Fruit fly (Drosophila melanogaster) whole organism, embryonic: ENCODE results near the gene teq.

ENCODE experiments used
- Aef1 ChIP-seq: fragments of 200-800 bp; sonication (Bioruptor generic); IDR thresholded peaks from 3 replicates; pipeline ENCODE4 v1.3.6; 2022; ENCODE audit warnings: missing biosample characterization, missing genetic modification characterization
- Atf-2 ChIP-seq: fragments of 200-800 bp; sonication (Bioruptor generic); optimal IDR thresholded peaks from 2 replicates; lab custom pipeline; 2016; ENCODE audit warnings: missing biosample characterization, missing genetic modification characterization
- Atf6 ChIP-seq: fragments of 200-800 bp; sonication (Bioruptor generic); IDR thresholded peaks from 2 replicates; pipeline ENCODE4 v1.3.6; 2022; ENCODE audit warnings: missing biosample characterization, missing genetic modification characterization
- C15 ChIP-seq: fragments of 200-800 bp; sonication (Bioruptor generic); IDR thresholded peaks from 3 replicates; pipeline ENCODE4 v1.3.6; 2022; ENCODE audit warnings: missing biosample characterization, missing genetic modification characterization
- CG10431 ChIP-seq: fragments of 200-800 bp; sonication (Bioruptor generic); optimal IDR thresholded peaks from 3 replicates; lab custom pipeline; 2018; ENCODE audit warnings: missing biosample characterization, mild to moderate bottlenecking, missing genetic modification characterization
- CG14014 ChIP-seq: fragments of 200-800 bp; sonication (Bioruptor generic); IDR thresholded peaks from 2 replicates; pipeline ENCODE4 v1.3.6; 2022; ENCODE audit warnings: missing biosample characterization, missing genetic modification characterization
- CG14965 ChIP-seq: fragments of 200-800 bp; sonication (Bioruptor generic); optimal IDR thresholded peaks from 2 replicates; lab custom pipeline; 2016; ENCODE audit warnings: missing biosample characterization, missing genetic modification characterization, borderline replicate concordance
- CG15073 ChIP-seq: fragments of 200-800 bp; sonication (Bioruptor generic); optimal IDR thresholded peaks from 2 replicates; lab custom pipeline; 2016; ENCODE audit warnings: missing biosample characterization, missing genetic modification characterization
- CG17385 ChIP-seq: fragments of 200-800 bp; sonication (Bioruptor generic); optimal IDR thresholded peaks from 3 replicates; lab custom pipeline; 2018; ENCODE audit warnings: missing biosample characterization, mild to moderate bottlenecking, missing genetic modification characterization
- CG18011 ChIP-seq: fragments of 200-800 bp; sonication (Bioruptor generic); optimal IDR thresholded peaks from 2 replicates; lab custom pipeline; 2017; ENCODE audit warnings: missing biosample characterization, missing genetic modification characterization, mild to moderate bottlenecking, moderate library complexity, missing genotype
- CG2129 ChIP-seq: fragments of 200-800 bp; sonication (Bioruptor generic); IDR thresholded peaks from 2 replicates; pipeline ENCODE4 v1.3.6; 2022; ENCODE audit warnings: missing biosample characterization, missing genetic modification characterization; ENCODE audit not compliant: partially characterized antibody
- CG30020 ChIP-seq: fragments of 200-800 bp; optimal IDR thresholded peaks from 2 replicates; lab custom pipeline; 2019; ENCODE audit warnings: missing biosample characterization, mild to moderate bottlenecking, missing genetic modification characterization, moderate library complexity
- CG31224 ChIP-seq: fragments of 200-800 bp; sonication (Bioruptor generic); IDR thresholded peaks from 2 replicates; pipeline ENCODE4 v1.3.6; 2022; ENCODE audit warnings: missing biosample characterization, missing genetic modification characterization
- CG34376 ChIP-seq: fragments of 200-800 bp; sonication (Bioruptor generic); optimal IDR thresholded peaks from 2 replicates; lab custom pipeline; 2018; ENCODE audit warnings: missing biosample characterization, mild to moderate bottlenecking, missing genetic modification characterization
- CG4282 ChIP-seq: fragments of 200-800 bp; sonication (Bioruptor generic); optimal IDR thresholded peaks from 2 replicates; lab custom pipeline; 2016; ENCODE audit warnings: missing biosample characterization, missing genetic modification characterization
- CG43689 ChIP-seq: fragments of 200-800 bp; sonication (Bioruptor generic); IDR thresholded peaks from 2 replicates; pipeline ENCODE4 v1.3.6; 2022; ENCODE audit warnings: missing biosample characterization, missing genetic modification characterization
- CG4820 ChIP-seq: fragments of 200-800 bp; sonication (Bioruptor generic); optimal IDR thresholded peaks from 3 replicates; lab custom pipeline; 2016; ENCODE audit warnings: missing biosample characterization, missing genetic modification characterization
- CG7271 ChIP-seq: fragments of 200-800 bp; sonication (Bioruptor generic); optimal IDR thresholded peaks from 2 replicates; lab custom pipeline; 2018; ENCODE audit warnings: missing biosample characterization, mild to moderate bottlenecking, missing genetic modification characterization, moderate library complexity
- CG8765 ChIP-seq: fragments of 200-800 bp; sonication (Bioruptor generic); IDR thresholded peaks from 2 replicates; pipeline ENCODE4 v1.3.6; 2022; ENCODE audit warnings: missing biosample characterization, missing genetic modification characterization
- CG9727 ChIP-seq: fragments of 200-800 bp; sonication (Bioruptor generic); optimal IDR thresholded peaks from 3 replicates; lab custom pipeline; 2017; ENCODE audit warnings: missing biosample characterization, mild to moderate bottlenecking, missing genetic modification characterization
- CG9932 ChIP-seq: fragments of 200-800 bp; sonication (Bioruptor generic); IDR thresholded peaks from 2 replicates; pipeline ENCODE4 v1.3.6; 2022; ENCODE audit warnings: missing biosample characterization, missing genetic modification characterization
- CrebB ChIP-seq: fragments of 200-800 bp; sonication (Bioruptor generic); optimal IDR thresholded peaks from 3 replicates; lab custom pipeline; 2018; ENCODE audit warnings: missing biosample characterization, mild to moderate bottlenecking, missing genetic modification characterization
- D19B ChIP-seq: fragments of 200-800 bp; sonication (Bioruptor generic); optimal IDR thresholded peaks from 2 replicates; lab custom pipeline; 2017; ENCODE audit warnings: missing biosample characterization, mild to moderate bottlenecking, missing genetic modification characterization
- Dad ChIP-seq: fragments of 200-800 bp; sonication (Bioruptor generic); optimal IDR thresholded peaks from 3 replicates; lab custom pipeline; 2016; ENCODE audit warnings: missing biosample characterization, missing genetic modification characterization
- Deaf1 ChIP-seq: fragments of 200-800 bp; optimal IDR thresholded peaks from 3 replicates; lab custom pipeline; 2019; ENCODE audit warnings: missing biosample characterization, mild to moderate bottlenecking, missing genetic modification characterization, moderate library complexity
- Dll ChIP-seq: fragments of 200-800 bp; sonication (Bioruptor generic); IDR thresholded peaks from 4 replicates; pipeline ENCODE4 v1.3.6; 2022; ENCODE audit warnings: missing biosample characterization, missing genetic modification characterization; ENCODE audit not compliant: partially characterized antibody
- Ets97D ChIP-seq: fragments of 200-800 bp; sonication (Bioruptor generic); optimal IDR thresholded peaks from 3 replicates; lab custom pipeline; 2016; ENCODE audit warnings: missing biosample characterization, missing genetic modification characterization
- H2.0 ChIP-seq: fragments of 200-800 bp; sonication (Bioruptor generic); IDR thresholded peaks from 2 replicates; pipeline ENCODE4 v1.3.6; 2022; ENCODE audit warnings: missing biosample characterization, missing genetic modification characterization
- Hmr ChIP-seq: fragments of 200-800 bp; sonication (Bioruptor generic); optimal IDR thresholded peaks from 3 replicates; lab custom pipeline; 2017; ENCODE audit warnings: mild to moderate bottlenecking, missing biosample characterization, missing genetic modification reagents, missing genetic modification characterization
- Hr78 ChIP-seq, 2 experiments: fragments of 200-800 bp in 1 of 2; fragments of >200 bp in 1 of 2; sonication (Bioruptor generic) in 1 of 2; optimal IDR thresholded peaks; 2 replicates each; lab custom pipeline; 2017 to 2019; ENCODE audit warnings: missing biosample characterization in 2 of 2, missing genetic modification characterization in 2 of 2, mild to moderate bottlenecking in 1 of 2, moderate library complexity in 1 of 2
- Kr ChIP-seq: fragments of 200-800 bp; sonication (Bioruptor generic); optimal IDR thresholded peaks from 2 replicates; lab custom pipeline; 2017; ENCODE audit warnings: missing biosample characterization, mild to moderate bottlenecking, missing genetic modification characterization
- Mes4 ChIP-seq: fragments of 200-800 bp; sonication (Bioruptor generic); optimal IDR thresholded peaks from 2 replicates; lab custom pipeline; 2016; ENCODE audit warnings: missing biosample characterization, missing genetic modification characterization
- Pdp1 ChIP-seq, 2 experiments: fragments of 200-800 bp; sonication (Bioruptor generic); optimal IDR thresholded peaks; 3 replicates each; lab custom pipeline; 2016; ENCODE audit warnings: missing biosample characterization in 2 of 2, missing genetic modification characterization in 2 of 2, mild to moderate bottlenecking in 1 of 2, moderate library complexity in 1 of 2
- Side ChIP-seq: fragments of 200-800 bp; sonication (Bioruptor generic); optimal IDR thresholded peaks from 2 replicates; lab custom pipeline; 2016; ENCODE audit warnings: missing biosample characterization, missing genetic modification characterization
- Trl ChIP-seq, 3 experiments: fragments of >200 bp in 2 of 3; fragments of 200-800 bp in 1 of 3; sonication (Bioruptor generic) in 1 of 3; optimal IDR thresholded peaks; 2 replicates in 1 of 3; 3 replicates in 2 of 3; lab custom pipeline; 2016 to 2017; ENCODE audit warnings: missing biosample characterization in 1 of 3, missing genetic modification characterization in 1 of 3
- Vsx1 ChIP-seq: fragments of 200-800 bp; sonication (Bioruptor generic); optimal IDR thresholded peaks from 2 replicates; lab custom pipeline; 2017; ENCODE audit warnings: missing biosample characterization, mild to moderate bottlenecking, missing genetic modification characterization, missing genetic modification reagents
- Xrp1 ChIP-seq: fragments of 200-800 bp; sonication (Bioruptor generic); IDR thresholded peaks from 2 replicates; pipeline ENCODE4 v1.3.6; 2022; ENCODE audit warnings: missing biosample characterization, missing genetic modification characterization
- bsh ChIP-seq, 2 experiments: fragments of 200-800 bp; sonication (Bioruptor generic); optimal IDR thresholded peaks; 2 replicates each; lab custom pipeline; 2017 to 2018; ENCODE audit warnings: mild to moderate bottlenecking in 2 of 2, missing biosample characterization in 2 of 2, missing genetic modification characterization in 2 of 2, moderate library complexity in 1 of 2
- gfzf ChIP-seq: fragments of 200-800 bp; sonication (Bioruptor generic); optimal IDR thresholded peaks from 2 replicates; lab custom pipeline; 2016; ENCODE audit warnings: missing biosample characterization, mild to moderate bottlenecking, missing genetic modification characterization, moderate library complexity
- inv ChIP-seq: fragments of 200-800 bp; sonication (Bioruptor generic); IDR thresholded peaks from 2 replicates; pipeline ENCODE4 v1.3.6; 2022; ENCODE audit warnings: missing biosample characterization, missing genetic modification characterization; ENCODE audit not compliant: partially characterized antibody
- jigr1 ChIP-seq: fragments of 200-800 bp; sonication (Bioruptor generic); IDR thresholded peaks from 3 replicates; pipeline ENCODE4 v1.3.6; 2022; ENCODE audit warnings: missing biosample characterization, missing genetic modification characterization
- klu ChIP-seq: fragments of 200-800 bp; sonication (Bioruptor generic); IDR thresholded peaks from 2 replicates; pipeline ENCODE4 v1.3.6; 2022; ENCODE audit warnings: missing biosample characterization, missing genetic modification characterization
- onecut ChIP-seq: fragments of 200-800 bp; sonication (Bioruptor generic); IDR thresholded peaks from 2 replicates; pipeline ENCODE4 v1.3.6; 2022; ENCODE audit warnings: missing biosample characterization, missing genetic modification characterization
- phol ChIP-seq: fragments of 200-800 bp; sonication (Bioruptor generic); optimal IDR thresholded peaks from 3 replicates; lab custom pipeline; 2018; ENCODE audit warnings: missing biosample characterization, mild to moderate bottlenecking, missing genetic modification characterization, moderate library complexity
- pros ChIP-seq: fragments of 200-800 bp; sonication (Bioruptor generic); optimal IDR thresholded peaks from 3 replicates; lab custom pipeline; 2019; ENCODE audit warnings: missing biosample characterization, mild to moderate bottlenecking, missing genetic modification characterization, moderate library complexity
- sd ChIP-seq: fragments of 200-800 bp; sonication (Bioruptor generic); optimal IDR thresholded peaks from 3 replicates; lab custom pipeline; 2018; ENCODE audit warnings: missing biosample characterization, mild to moderate bottlenecking, missing genetic modification characterization, moderate library complexity
- sens-2 ChIP-seq: fragments of 200-800 bp; sonication (Bioruptor generic); IDR thresholded peaks from 2 replicates; pipeline ENCODE4 v1.3.6; 2022; ENCODE audit warnings: missing biosample characterization, missing genetic modification characterization
- slbo ChIP-seq: fragments of 200-800 bp; sonication (Bioruptor generic); IDR thresholded peaks from 2 replicates; pipeline ENCODE4 v1.3.6; 2022; ENCODE audit warnings: missing biosample characterization, missing genetic modification characterization
- sqz ChIP-seq: fragments of 200-800 bp; sonication (Bioruptor generic); optimal IDR thresholded peaks from 3 replicates; lab custom pipeline; 2018; ENCODE audit warnings: missing biosample characterization, mild to moderate bottlenecking, missing genetic modification characterization
- sug ChIP-seq: fragments of 200-800 bp; optimal IDR thresholded peaks from 2 replicates; lab custom pipeline; 2019; ENCODE audit warnings: missing biosample characterization, mild to moderate bottlenecking, missing genetic modification characterization, moderate library complexity

Gene teq

dm6 chr3L:9025680-9026079 is 48.8 kb upstream of the teq start (continued):
- TF ChIP-seq CG31224 (GFP tag; lab: Robert Waterston, UW) (peak; percentile 82), Hmr (peak; percentile 68), CG9727 (GFP tag; lab: Kevin White, UChicago) (peak; percentile 85), sens-2 (GFP tag; lab: Robert Waterston, UW) (peak; percentile 90), pros (GFP tag; lab: Kevin White, UChicago) (peak; percentile 75), Aef1 (peak; percentile 89), Mes4 (GFP tag; lab: Kevin White, UChicago) (peak; percentile 65), inv (GFP tag; lab: Robert Waterston, UW) (no peak), CG4282 (GFP tag; lab: Kevin White, UChicago) (peak; percentile 45), CG14965 (GFP tag; lab: Kevin White, UChicago) (peak; percentile 37), gfzf (GFP tag; lab: Kevin White, UChicago) (no peak), CG34376 (GFP tag; lab: Kevin White, UChicago) (no peak), CG18011 (peak; percentile 2), C15 (GFP tag; lab: Robert Waterston, UW) (peak; percentile 56; the same call in 1 of the 3 replicates), sqz (GFP tag; lab: Kevin White, UChicago) (peak; percentile 80), Vsx1 (peak; percentile 81), Side (GFP tag; lab: Kevin White, UChicago) (peak; percentile 78), Kr (GFP tag; lab: Kevin White, UChicago) (no peak), bsh (GFP tag; optimal IDR thresholded peaks at IDR 0.05; lab: Kevin White, UChicago) (peak in 1 of 2 experiments; percentile 86), H2.0 (GFP tag; lab: Robert Waterston, UW) (peak; percentile 89), Dad (GFP tag; lab: Kevin White, UChicago) (peak; percentile 73), phol (peak; percentile 88), Hr78 (GFP tag; optimal IDR thresholded peaks at IDR 0.05; lab: Kevin White, UChicago) (peak in 1 of 2 experiments; percentile 63), onecut (GFP tag; lab: Robert Waterston, UW) (peak; percentile 86), jigr1 (GFP tag; lab: Robert Waterston, UW) (peak; percentile 81; the same call in 2 of the 3 replicates), D19B (GFP tag; lab: Kevin White, UChicago) (peak; percentile 48), slbo (GFP tag; lab: Robert Waterston, UW) (peak; percentile 92), CG43689 (peak; percentile 86), CrebB (peak; percentile 67), Deaf1 (tag; lab: Kevin White, UChicago) (peak; percentile 66), Trl (optimal IDR thresholded peaks at IDR 0.05; lab: Kevin White, UChicago) (no peak), Trl (GFP tag; optimal IDR thresholded peaks at IDR 0.05; lab: Kevin White, UChicago) (peak; percentile 76), CG14014 (GFP tag; lab: Robert Waterston, UW) (peak; percentile 88), klu (GFP tag; lab: Robert Waterston, UW) (peak; percentile 78), CG8765 (GFP tag; lab: Robert Waterston, UW) (peak; percentile 80), Xrp1 (GFP tag; lab: Robert Waterston, UW) (peak; percentile 91), CG30020 (tag; lab: Kevin White, UChicago) (peak; percentile 40), Atf6 (peak; percentile 83), CG15073 (no peak), sd (tag; lab: Kevin White, UChicago) (peak; percentile 61), CG4820 (GFP tag; lab: Kevin White, UChicago) (peak; percentile 81), CG2129 (GFP tag; lab: Robert Waterston, UW) (no peak), Dll (GFP tag; lab: Robert Waterston, UW) (no peak), Ets97D (GFP tag; lab: Kevin White, UChicago) (peak; percentile 35), CG17385 (peak; percentile 77), Pdp1 (GFP tag; optimal IDR thresholded peaks at IDR 0.05; lab: Kevin White, UChicago) (peak; percentile 85 to 88), sug (tag; lab: Kevin White, UChicago) (peak; percentile 42), CG7271 (tag; lab: Kevin White, UChicago) (peak; percentile 22), CG9932 (GFP tag; lab: Robert Waterston, UW) (peak; percentile 85), Atf-2 (GFP tag; lab: Kevin White, UChicago) (peak; percentile 77), CG10431 (GFP tag; lab: Kevin White, UChicago) (peak; percentile 28)
